Worm (Caenorhabditis elegans): ENCODE measurements around the gene srg-62.

Gene srg-62

ce11 chrV:2694389-2694788 is 47.8 kb downstream of the srg-62 start, which contains the start of gene Y45G12B.2 (continued):
- TF ChIP-seq akir-1 (GFP tag; optimal IDR thresholded peaks at IDR 0.05) (no peak), nhr-179 (tag; optimal IDR thresholded peaks at IDR 0.05) (no peak), tbp1 (GFP tag; optimal IDR thresholded peaks at IDR 0.05) (peak; percentile 41), lsl-1 (GFP tag; optimal IDR thresholded peaks at IDR 0.05) (peak; percentile 93), rpc-1 (optimal IDR thresholded peaks at IDR 0.05) (no peak), rpc-1 (tag; optimal IDR thresholded peaks at IDR 0.05) (no peak), ceh-79 (tag; optimal IDR thresholded peaks at IDR 0.05) (no peak), atf-7 (tag; optimal IDR thresholded peaks at IDR 0.05) (no peak), lin-26 (GFP tag; IDR thresholded peaks at IDR 0.05) (no peak), Y67H2A.10 (GFP tag; conservative IDR thresholded peaks at IDR 0.05) (no peak), xnd-1 (tag; optimal IDR thresholded peaks at IDR 0.05) (no peak), F37B4.10 (GFP tag; IDR thresholded peaks at IDR 0.05) (no peak), ztf-22 (GFP tag; optimal IDR thresholded peaks at IDR 0.05) (no peak), Y95B8A.8 (GFP tag; IDR thresholded peaks at IDR 0.05) (peak; percentile 41; the same call in 1 of the 2 replicates), somi-1 (GFP tag; optimal IDR thresholded peaks at IDR 0.05) (no peak), snpc-1.3 (tag; optimal IDR thresholded peaks at IDR 0.05; ENCODE audit: insufficient read depth) (no peak), F33H1.4 (GFP tag; IDR thresholded peaks at IDR 0.05) (peak; percentile 37), unc-62 (GFP tag; optimal IDR thresholded peaks at IDR 0.05) (no peak), ceh-27 (GFP tag; optimal IDR thresholded peaks at IDR 0.05) (peak; percentile 3), tbx-9 (tag; optimal IDR thresholded peaks at IDR 0.05; ENCODE audit: borderline replicate concordance) (no peak), Y56A3A.18 (GFP tag; IDR thresholded peaks at IDR 0.05) (no peak), attf-3 (GFP tag; conservative IDR thresholded peaks at IDR 0.05) (0 out of 2 replicates have a peak, but pooled peaks have one; percentile 27), T26A5.8 (tag; optimal IDR thresholded peaks at IDR 0.05) (no peak), nhr-90 (tag; optimal IDR thresholded peaks at IDR 0.05) (no peak), bed-2 (GFP tag; IDR thresholded peaks at IDR 0.05) (no peak), bed-1 (GFP tag; IDR thresholded peaks at IDR 0.05) (no peak), mel-28 (tag; optimal IDR thresholded peaks at IDR 0.05; ENCODE audit: borderline replicate concordance) (no peak), lag-1 (GFP tag; IDR thresholded peaks at IDR 0.05) (no peak), ceh-58 (GFP tag; IDR thresholded peaks at IDR 0.05) (no peak), let-607 (tag; optimal IDR thresholded peaks at IDR 0.05) (no peak), lsy-27 (tag; optimal IDR thresholded peaks at IDR 0.05; ENCODE audit: borderline replicate concordance, insufficient read depth) (no peak), snpc-4 (GFP tag; optimal IDR thresholded peaks at IDR 0.05) (no peak), snpc-4 (tag; optimal IDR thresholded peaks at IDR 0.05) (peak in 2 of 4 experiments; percentile 58 to 69), mxl-1 (tag; optimal IDR thresholded peaks at IDR 0.05) (no peak), dox-1 (GFP tag; IDR thresholded peaks at IDR 0.05) (peak; percentile 81), lir-1 (GFP tag; conservative IDR thresholded peaks at IDR 0.05) (no peak), snpc-1.1 (tag; optimal IDR thresholded peaks at IDR 0.05; ENCODE audit: insufficient read depth) (no peak), pbrm-1 (GFP tag; IDR thresholded peaks at IDR 0.05) (peak; percentile 62; the same call in 1 of the 2 replicates), aptf-2 (GFP tag; conservative IDR thresholded peaks at IDR 0.05) (no peak), F22D6.2 (tag; optimal IDR thresholded peaks at IDR 0.05) (no peak), ceh-100 (GFP tag; IDR thresholded peaks at IDR 0.05) (no peak), egl-18 (GFP tag; IDR thresholded peaks at IDR 0.05) (no peak), B0261.1 (tag; optimal IDR thresholded peaks at IDR 0.05) (no peak), B0019.2 (GFP tag; conservative IDR thresholded peaks at IDR 0.05) (no peak), athp-1 (tag; optimal IDR thresholded peaks at IDR 0.05) (peak; percentile 6), hmg-20 (GFP tag; IDR thresholded peaks at IDR 0.05) (no peak), nfya-1 (tag; optimal IDR thresholded peaks at IDR 0.05; ENCODE audit: borderline replicate concordance, insufficient read depth) (no peak), gei-17 (GFP tag; optimal IDR thresholded peaks at IDR 0.05) (no peak), lin-40 (tag; optimal IDR thresholded peaks at IDR 0.05) (peak; percentile 37)

All from whole organism, young adult.